Fruit fly (Drosophila melanogaster) whole organism, adult: ENCODE results near the gene frma.

Source experiments
- CG11617 ChIP-seq: fragments of 200-800 bp; sonication (Bioruptor generic); optimal IDR thresholded peaks from 2 replicates; lab custom pipeline; 2017; ENCODE audit warnings: mild to moderate bottlenecking, missing biosample characterization, missing genetic modification reagents, missing genetic modification characterization
- CG12768 ChIP-seq: fragments of 200-800 bp; sonication (Bioruptor generic); optimal IDR thresholded peaks from 2 replicates; lab custom pipeline; 2017; ENCODE audit warnings: missing biosample characterization, missing genetic modification characterization, mild to moderate bottlenecking, moderate library complexity, missing genetic modification reagents
- CG14711 ChIP-seq: fragments of 200-800 bp; sonication (Bioruptor generic); optimal IDR thresholded peaks from 2 replicates; lab custom pipeline; 2018; ENCODE audit warnings: missing biosample characterization, mild to moderate bottlenecking, missing genetic modification characterization, moderate library complexity
- CG1620 ChIP-seq: fragments of 200-800 bp; sonication (Bioruptor generic); optimal IDR thresholded peaks from 2 replicates; lab custom pipeline; 2016; ENCODE audit warnings: missing biosample characterization, missing genetic modification characterization
- CG33017 ChIP-seq: fragments of 200-800 bp; sonication (Bioruptor generic); optimal IDR thresholded peaks from 2 replicates; lab custom pipeline; 2018; ENCODE audit warnings: missing biosample characterization, mild to moderate bottlenecking, missing genetic modification characterization, moderate library complexity
- CG5204 ChIP-seq: fragments of 200-800 bp; sonication (Bioruptor generic); optimal IDR thresholded peaks from 2 replicates; lab custom pipeline; 2016; ENCODE audit warnings: missing biosample characterization, missing genetic modification characterization
- CG7045 ChIP-seq: fragments of 200-800 bp; sonication (Bioruptor generic); optimal IDR thresholded peaks from 2 replicates; lab custom pipeline; 2017; ENCODE audit warnings: missing biosample characterization, mild to moderate bottlenecking, missing genetic modification characterization
- CG7101 ChIP-seq: fragments of 200-800 bp; sonication (Bioruptor generic); optimal IDR thresholded peaks from 2 replicates; lab custom pipeline; 2018; ENCODE audit warnings: missing biosample characterization, mild to moderate bottlenecking, missing genetic modification characterization, moderate library complexity
- Clk ChIP-seq: fragments of 200-800 bp; sonication (Bioruptor generic); optimal IDR thresholded peaks from 2 replicates; lab custom pipeline; 2017; ENCODE audit warnings: missing biosample characterization, missing genetic modification characterization
- Crg-1 ChIP-seq: fragments of 200-800 bp; sonication (Bioruptor generic); optimal IDR thresholded peaks from 2 replicates; lab custom pipeline; 2016; ENCODE audit warnings: missing biosample characterization, missing genetic modification characterization
- Hr96 ChIP-seq: fragments of 200-800 bp; sonication (Bioruptor generic); optimal IDR thresholded peaks from 2 replicates; lab custom pipeline; 2016; ENCODE audit warnings: missing biosample characterization, missing genetic modification characterization
- Mnt ChIP-seq: fragments of 200-800 bp; sonication (Bioruptor generic); optimal IDR thresholded peaks from 2 replicates; lab custom pipeline; 2016; ENCODE audit warnings: missing biosample characterization, mild to moderate bottlenecking, missing genetic modification characterization
- bab1 ChIP-seq: fragments of 200-800 bp; sonication (Bioruptor generic); optimal IDR thresholded peaks from 3 replicates; lab custom pipeline; 2019; ENCODE audit warnings: missing biosample characterization, mild to moderate bottlenecking, missing genetic modification characterization, moderate library complexity
- cic ChIP-seq: fragments of 200-800 bp; sonication (Bioruptor generic); optimal IDR thresholded peaks from 2 replicates; lab custom pipeline; 2017; ENCODE audit warnings: missing biosample characterization, mild to moderate bottlenecking, missing genetic modification characterization, moderate library complexity
- cnc ChIP-seq, 2 experiments: fragments of >200 bp; optimal IDR thresholded peaks; 2 replicates each; lab custom pipeline; 2017
- kay ChIP-seq: fragments of 200-800 bp; sonication (Bioruptor generic); peaks from one replicate; lab custom pipeline; 2016; ENCODE audit warnings: missing biosample characterization, missing genetic modification characterization, borderline replicate concordance
- ovo ChIP-seq: fragments of 200-800 bp; sonication (Bioruptor generic); optimal IDR thresholded peaks from 2 replicates; lab custom pipeline; 2016; ENCODE audit warnings: missing biosample characterization, missing genetic modification characterization
- pad ChIP-seq: fragments of 200-800 bp; sonication (Bioruptor generic); optimal IDR thresholded peaks from 3 replicates; lab custom pipeline; 2017; ENCODE audit warnings: missing biosample characterization, missing genetic modification characterization, mild to moderate bottlenecking, moderate library complexity, missing genetic modification reagents
- tj ChIP-seq: fragments of 200-800 bp; sonication (Bioruptor generic); optimal IDR thresholded peaks from 3 replicates; lab custom pipeline; 2017; ENCODE audit warnings: missing biosample characterization, mild to moderate bottlenecking, missing genetic modification characterization, moderate library complexity
- toe ChIP-seq: fragments of 200-800 bp; sonication (Bioruptor generic); optimal IDR thresholded peaks from 2 replicates; lab custom pipeline; 2016; ENCODE audit warnings: missing biosample characterization, missing genetic modification characterization

Gene frma

DNA sequence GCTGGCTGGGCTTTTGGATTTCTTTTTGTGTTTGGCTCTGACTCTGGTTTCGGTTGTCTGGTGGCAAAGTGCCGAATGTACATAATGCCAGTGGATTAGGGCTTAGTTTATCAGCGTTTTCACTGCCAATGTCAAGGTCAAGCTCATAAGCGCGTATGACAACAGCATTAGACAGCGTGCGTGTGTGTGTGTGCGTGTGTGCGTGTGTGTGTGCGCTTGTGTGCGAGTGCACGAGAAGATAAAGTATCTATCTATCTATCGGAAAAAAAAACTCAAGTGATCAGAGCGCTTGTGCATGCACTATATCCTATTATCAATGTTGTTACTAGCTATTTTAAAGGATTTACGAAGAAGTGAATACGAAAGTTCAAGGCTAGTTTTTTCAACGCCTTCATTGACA, 15.3 kb upstream of the frma start:
- TF ChIP-seq cnc (optimal IDR thresholded peaks at IDR 0.05; lab: Kevin White, UChicago) (no peak), ovo (GFP tag; lab: Kevin White, UChicago) (no peak), cic (GFP tag; lab: Kevin White, UChicago) (no peak), bab1 (GFP tag; lab: Kevin White, UChicago) (no peak), CG33017 (tag; lab: Kevin White, UChicago) (no peak), Mnt (no peak), CG1620 (GFP tag; lab: Kevin White, UChicago) (no peak), CG7101 (tag; lab: Kevin White, UChicago) (no peak), CG12768 (no peak)

DNA sequence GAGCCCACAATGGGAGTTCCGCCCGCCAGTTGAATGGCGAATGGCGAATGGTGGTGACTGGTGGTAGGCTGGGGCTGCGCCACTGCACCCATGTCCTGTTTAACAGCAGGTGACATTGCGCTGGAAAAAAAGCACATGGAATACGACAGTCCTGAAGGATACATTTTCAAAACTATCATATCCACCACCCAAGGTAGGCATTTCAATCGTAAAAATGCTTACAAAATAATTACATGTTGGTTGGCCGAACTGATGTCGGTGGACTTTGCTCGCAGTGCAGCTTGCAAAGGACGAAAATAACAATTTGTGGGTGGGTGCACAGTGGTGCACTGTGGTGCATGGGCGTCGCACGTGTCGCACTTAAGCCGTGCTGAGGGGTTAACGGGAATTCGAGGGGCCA, 8.1 kb upstream of the frma start:
- TF ChIP-seq CG1620 (GFP tag; lab: Kevin White, UChicago) (no peak), CG11617 (GFP tag; lab: Kevin White, UChicago) (no peak), Clk (GFP tag; lab: Kevin White, UChicago) (no peak), cnc (optimal IDR thresholded peaks at IDR 0.05; lab: Kevin White, UChicago) (no peak), CG12768 (no peak), toe (GFP tag; lab: Kevin White, UChicago) (no peak)

DNA sequence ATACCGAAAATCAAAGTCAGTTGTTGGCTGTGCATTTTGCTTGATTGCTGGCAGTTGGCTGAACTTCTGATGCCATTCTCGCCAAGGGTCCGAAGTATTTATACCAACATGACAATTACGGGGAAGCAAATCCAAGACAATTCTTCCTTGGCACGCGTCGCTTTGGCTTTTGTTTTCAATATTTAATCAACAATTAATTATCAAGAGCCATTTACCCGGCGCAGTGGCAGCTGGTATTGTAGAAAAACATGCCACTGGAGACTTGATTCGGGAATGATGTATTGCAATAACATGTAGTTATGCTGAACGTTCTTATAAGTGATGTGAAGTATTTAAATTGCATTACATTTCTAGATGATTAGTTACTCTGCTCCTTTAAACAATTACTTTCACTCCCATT, 5.3 kb upstream of the frma start, which contains the start of the genes CG32762 and CG4151:
CG32762 (minus strand) TSS at position 101 of the 400 bp plus-strand sequence.
CG4151 (plus strand) TSS at position 348 of the 400 bp plus-strand sequence.
- TF ChIP-seq tj (GFP tag; lab: Kevin White, UChicago) (no peak), cnc (optimal IDR thresholded peaks at IDR 0.05; lab: Kevin White, UChicago) (no peak)

DNA sequence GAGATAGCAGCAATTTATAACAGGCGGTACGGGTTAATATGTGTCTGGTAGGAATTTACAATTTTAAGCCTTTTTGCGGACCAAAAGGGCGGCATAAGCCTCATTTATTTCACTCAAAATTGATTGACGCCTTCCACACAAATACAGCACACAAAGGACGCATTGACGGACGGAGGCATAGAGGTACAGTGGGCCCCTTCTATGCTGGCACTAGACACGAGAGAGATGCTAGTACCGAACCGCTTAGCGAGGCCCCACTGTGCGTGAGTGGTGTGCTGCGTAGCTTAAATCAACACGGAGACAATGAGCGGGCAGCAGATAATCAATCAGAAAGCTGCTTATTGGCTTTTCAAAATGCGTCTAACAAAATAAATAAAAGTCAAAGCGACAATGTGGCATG, 875 bp upstream of the frma start:
- TF ChIP-seq bab1 (GFP tag; lab: Kevin White, UChicago) (no peak), tj (GFP tag; lab: Kevin White, UChicago) (no peak)

DNA sequence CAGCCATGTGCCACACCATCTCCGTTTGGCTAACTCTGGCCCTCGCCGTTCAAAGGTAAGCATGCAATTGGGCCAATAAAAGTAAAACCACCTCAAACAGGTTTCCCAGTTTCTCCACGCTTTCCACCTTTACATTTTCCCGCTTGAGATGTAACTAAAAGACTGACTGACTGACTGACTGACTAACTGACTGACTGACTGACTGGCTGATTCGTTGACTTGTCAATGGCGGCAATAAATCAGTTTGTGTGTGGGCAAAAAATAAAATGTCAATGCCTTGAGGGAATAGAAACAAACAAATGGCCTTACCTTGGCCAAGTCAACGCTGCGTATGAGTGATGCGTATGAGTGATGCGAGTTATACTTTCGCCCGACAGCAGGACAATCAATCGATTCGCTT, 8.5 kb downstream of the frma start:
- no peak for TF ChIP-seq ovo (GFP tag; lab: Kevin White, UChicago)
- TF ChIP-seq CG7101 (tag; lab: Kevin White, UChicago) = no peak
- no peak for TF ChIP-seq Hr96 (GFP tag; lab: Kevin White, UChicago)
- TF ChIP-seq tj (GFP tag; lab: Kevin White, UChicago) = no peak
- no peak for TF ChIP-seq toe (GFP tag; lab: Kevin White, UChicago)
- no peak for TF ChIP-seq Crg-1 (GFP tag; lab: Kevin White, UChicago)
- no peak for TF ChIP-seq CG7045
- TF ChIP-seq Mnt = no peak

DNA sequence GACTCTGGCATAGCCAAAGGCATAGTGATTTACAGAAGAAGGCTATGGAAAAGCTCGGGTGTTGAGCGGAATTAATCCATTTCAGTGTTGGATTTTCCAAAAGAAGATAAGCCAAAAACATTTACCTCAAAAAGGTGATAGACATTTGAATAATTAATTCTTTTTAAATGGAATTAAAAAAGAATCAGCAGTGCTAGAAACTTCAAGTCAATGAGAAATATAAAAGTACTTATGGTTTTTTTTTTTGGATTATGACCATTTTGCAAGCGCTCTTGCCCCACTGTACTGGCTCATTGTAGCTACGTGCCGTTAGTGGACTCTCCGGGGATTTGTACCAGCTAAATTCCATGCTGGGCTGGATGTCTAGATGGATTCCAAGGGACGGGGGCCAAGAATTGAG, 9.9 kb downstream of the frma start:
- no peak for TF ChIP-seq tj (GFP tag; lab: Kevin White, UChicago)
- no peak for TF ChIP-seq Mnt
- TF ChIP-seq bab1 (GFP tag; lab: Kevin White, UChicago) = no peak
- TF ChIP-seq pad = no peak
- no peak for TF ChIP-seq cnc (optimal IDR thresholded peaks at IDR 0.05; lab: Kevin White, UChicago)
- no peak for TF ChIP-seq CG33017 (tag; lab: Kevin White, UChicago)
- no peak for TF ChIP-seq CG12768
- TF ChIP-seq Crg-1 (GFP tag; lab: Kevin White, UChicago) = no peak
- TF ChIP-seq cic (GFP tag; lab: Kevin White, UChicago) = no peak
- no peak for TF ChIP-seq kay (GFP tag; lab: Kevin White, UChicago)
- TF ChIP-seq CG1620 (GFP tag; lab: Kevin White, UChicago) = no peak
- no peak for TF ChIP-seq CG5204 (GFP tag; lab: Kevin White, UChicago)
- no peak for TF ChIP-seq CG14711 (tag; lab: Kevin White, UChicago)
- no peak for TF ChIP-seq Hr96 (GFP tag; lab: Kevin White, UChicago)
- TF ChIP-seq CG11617 (GFP tag; lab: Kevin White, UChicago) = no peak
- no peak for TF ChIP-seq toe (GFP tag; lab: Kevin White, UChicago)
- TF ChIP-seq ovo (GFP tag; lab: Kevin White, UChicago) = no peak

DNA sequence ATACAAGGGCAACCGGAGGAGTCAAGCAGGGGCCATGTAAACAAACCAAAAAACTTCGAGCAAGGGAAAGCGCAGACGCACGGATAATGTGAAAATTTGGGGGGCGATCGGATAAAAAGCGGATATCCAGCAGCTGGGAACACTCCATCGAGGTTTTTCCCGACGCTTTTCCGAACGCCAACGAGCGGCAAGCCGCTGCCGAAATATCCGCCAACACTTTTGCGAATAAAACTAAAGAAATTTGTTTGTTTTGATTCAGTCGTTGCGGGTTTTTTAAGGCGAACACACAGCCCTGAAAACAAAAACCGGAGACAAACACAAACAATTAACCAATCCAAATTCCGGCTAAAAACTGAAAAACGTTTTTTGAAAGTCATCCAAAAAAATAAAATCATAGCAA, 49.4 kb downstream of the frma start, which contains the start of gene SPR:
SPR (plus strand) TSS at position 253 of the 400 bp plus-strand sequence.
- TF ChIP-seq ovo (GFP tag; lab: Kevin White, UChicago) (no peak), pad (peak; percentile 66), Hr96 (GFP tag; lab: Kevin White, UChicago) (no peak), Mnt (no peak), cnc (optimal IDR thresholded peaks at IDR 0.05; lab: Kevin White, UChicago) (no peak)
